Worm (Caenorhabditis elegans) whole organism, L3 larva: Measurements from ENCODE around the gene noa-1.

ENCODE experiments used
- ZK546.5 ChIP-seq: sonication (generic microtip); optimal IDR thresholded peaks from 2 replicates; lab custom pipeline; 2017; ENCODE audit warnings: missing biosample characterization, missing genetic modification characterization
- daf-12 ChIP-seq: fragments of 150-350 bp; optimal IDR thresholded peaks from 2 replicates; lab custom pipeline; 2014; ENCODE audit warnings: missing biosample characterization, missing genetic modification reagents, missing genetic modification characterization
- elt-2 ChIP-seq: sonication (generic microtip); optimal IDR thresholded peaks from 2 replicates; lab custom pipeline; 2016; ENCODE audit warnings: missing genetic modification reagents, mild to moderate bottlenecking, missing genetic modification characterization, missing compliant biosample characterization
- lin-15B ChIP-seq: fragments of 150-350 bp; optimal IDR thresholded peaks from 2 replicates; lab custom pipeline; 2014; ENCODE audit warnings: missing biosample characterization, missing genetic modification characterization
- lin-39 ChIP-seq: fragments of 150-350 bp; optimal IDR thresholded peaks from 2 replicates; lab custom pipeline; 2018; ENCODE audit warnings: missing biosample characterization, missing genetic modification reagents, missing genetic modification characterization
- mdl-1 ChIP-seq: fragments of 150-350 bp; optimal IDR thresholded peaks from 2 replicates; lab custom pipeline; 2014; ENCODE audit warnings: missing biosample characterization, missing genetic modification characterization
- nhr-237 ChIP-seq: fragments of 150-350 bp; optimal IDR thresholded peaks from 2 replicates; lab custom pipeline; 2014; ENCODE audit warnings: missing biosample characterization, missing genetic modification characterization
- nhr-25 ChIP-seq: sonication (generic microtip); optimal IDR thresholded peaks from 2 replicates; lab custom pipeline; 2017; ENCODE audit warnings: missing biosample characterization, missing genetic modification characterization
- pqm-1 ChIP-seq: fragments of 150-350 bp; optimal IDR thresholded peaks from 2 replicates; lab custom pipeline; 2017; ENCODE audit warnings: missing biosample characterization, missing genetic modification characterization, inconsistent platforms
- snpc-4 ChIP-seq: fragments of 150-350 bp; optimal IDR thresholded peaks from 2 replicates; lab custom pipeline; 2014; ENCODE audit warnings: missing biosample characterization, missing genetic modification characterization
- unc-62 ChIP-seq: fragments of 150-350 bp; sonication (generic microtip); optimal IDR thresholded peaks from 4 replicates; lab custom pipeline; 2014; ENCODE audit warnings: missing biosample characterization, missing genetic modification reagents, missing genetic modification characterization

DNA sequence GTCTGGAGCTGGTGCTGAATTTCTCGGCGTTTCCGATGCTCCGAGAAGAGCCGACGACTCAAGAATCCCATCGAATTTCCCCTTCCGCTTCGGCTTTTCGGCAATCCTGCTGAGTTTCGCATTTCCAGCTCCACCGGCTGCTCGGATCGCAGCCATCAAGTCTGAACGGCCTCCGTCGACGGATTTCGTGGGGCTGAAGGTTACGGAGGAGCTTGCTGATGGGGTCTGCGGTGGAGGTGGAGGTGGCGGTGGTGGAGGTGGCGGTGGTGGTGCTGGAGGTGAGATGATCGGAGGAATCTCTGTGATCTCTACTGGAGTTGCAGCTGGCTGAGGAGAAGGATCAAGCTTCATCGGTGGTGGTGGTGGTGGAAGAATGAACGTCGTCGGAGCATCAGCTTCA lies 2.1 kb upstream of the noa-1 start:
- TF ChIP-seq elt-2 (tag; lab: Kevin White, UChicago) (no peak), mdl-1 (tag; lab: Kevin White, UChicago) (no peak), ZK546.5 (tag; lab: Kevin White, UChicago) (no peak), lin-39 (tag; lab: Kevin White, UChicago) (no peak), pqm-1 (tag; lab: Kevin White, UChicago) (no peak), nhr-237 (tag; lab: Kevin White, UChicago) (no peak), daf-12 (tag; lab: Kevin White, UChicago) (no peak), unc-62 (GFP tag; lab: Kevin White, UChicago) (no peak), nhr-25 (tag; lab: Kevin White, UChicago) (no peak), snpc-4 (no peak), lin-15B (no peak)
